Fruit fly (Drosophila melanogaster): ENCODE data around the gene mira.

Gene mira

dm6 chr3R:19889603-19890187, 45.2 kb downstream of the mira start (continued):
- TF ChIP-seq grau (tag; optimal IDR thresholded peaks at IDR 0.05) (peak; percentile 85), sisA (GFP tag; IDR thresholded peaks at IDR 0.05) (no peak), CG13424 (tag; optimal IDR thresholded peaks at IDR 0.05) (peak; percentile 74), amos (GFP tag; IDR thresholded peaks at IDR 0.05; ENCODE audit: partially characterized antibody) (no peak), CG12391 (tag; optimal IDR thresholded peaks at IDR 0.05) (peak; percentile 73), dysf (GFP tag; IDR thresholded peaks at IDR 0.05) (peak; percentile 79), sug (tag; optimal IDR thresholded peaks at IDR 0.05) (peak; percentile 60), Bgb (GFP tag; IDR thresholded peaks at IDR 0.05; ENCODE audit: partially characterized antibody) (no peak), chif (GFP tag; optimal IDR thresholded peaks at IDR 0.05) (no peak), Antp (GFP tag; optimal IDR thresholded peaks at IDR 0.05) (no peak), CG34422 (GFP tag; IDR thresholded peaks at IDR 0.05) (no peak), Elba2 (GFP tag; optimal IDR thresholded peaks at IDR 0.05) (no peak), Six4 (GFP tag; optimal IDR thresholded peaks at IDR 0.05) (peak; percentile 69), CG4707 (GFP tag; optimal IDR thresholded peaks at IDR 0.05) (no peak), row (GFP tag; IDR thresholded peaks at IDR 0.05) (peak; percentile 79), lilli (GFP tag; optimal IDR thresholded peaks at IDR 0.05) (peak; percentile 23), onecut (GFP tag; IDR thresholded peaks at IDR 0.05) (peak; percentile 38; the same call in 1 of the 2 replicates), CG10543 (GFP tag; optimal IDR thresholded peaks at IDR 0.05) (peak; percentile 80), CG4730 (GFP tag; IDR thresholded peaks at IDR 0.05) (peak; percentile 54; the same call in 1 of the 2 replicates), NK7.1 (GFP tag; optimal IDR thresholded peaks at IDR 0.05) (no peak), crol (GFP tag; IDR thresholded peaks at IDR 0.05) (no peak), inv (GFP tag; IDR thresholded peaks at IDR 0.05; ENCODE audit: partially characterized antibody) (no peak), Rx (GFP tag; IDR thresholded peaks at IDR 0.05) (no peak), Aef1 (GFP tag; IDR thresholded peaks at IDR 0.05) (peak; percentile 58; the same call in 2 of the 3 replicates), CG11696 (GFP tag; IDR thresholded peaks at IDR 0.05) (no peak), crc (GFP tag; optimal IDR thresholded peaks at IDR 0.05) (no peak), tup (GFP tag; optimal IDR thresholded peaks at IDR 0.05) (no peak), CG13123 (GFP tag; optimal IDR thresholded peaks at IDR 0.05) (no peak), cas (GFP tag; IDR thresholded peaks at IDR 0.05) (no peak), exex (tag; optimal IDR thresholded peaks at IDR 0.05) (peak; percentile 69), CG13287 (GFP tag; IDR thresholded peaks at IDR 0.05; ENCODE audit: partially characterized antibody) (peak; percentile 29), CG9609 (GFP tag; optimal IDR thresholded peaks at IDR 0.05) (peak; percentile 2), gsb (GFP tag; IDR thresholded peaks at IDR 0.05) (0 out of 2 replicates have a peak, but pooled peaks have one; percentile 43), B-H2 (GFP tag; optimal IDR thresholded peaks at IDR 0.05) (peak; percentile 13), CG17359 (tag; optimal IDR thresholded peaks at IDR 0.05) (peak; percentile 81), unc-4 (GFP tag; IDR thresholded peaks at IDR 0.05; ENCODE audit: partially characterized antibody) (no peak), PHDP (tag; optimal IDR thresholded peaks at IDR 0.05) (peak; percentile 85), Awh (GFP tag; IDR thresholded peaks at IDR 0.05) (no peak), CG3407 (GFP tag; optimal IDR thresholded peaks at IDR 0.05) (no peak), CG5245 (GFP tag; optimal IDR thresholded peaks at IDR 0.05) (peak; percentile 16), hth (optimal IDR thresholded peaks at IDR 0.05) (no peak), CG1233 (GFP tag; optimal IDR thresholded peaks at IDR 0.05) (peak; percentile 79), fd3F (GFP tag; optimal IDR thresholded peaks at IDR 0.05) (peak; percentile 76), CG8290 (GFP tag; optimal IDR thresholded peaks at IDR 0.05) (no peak), CG8290 (tag; optimal IDR thresholded peaks at IDR 0.05) (peak in 1 of 2 experiments; percentile 49), nerfin-2 (GFP tag; IDR thresholded peaks at IDR 0.05; ENCODE audit: partially characterized antibody) (no peak), sens (GFP tag) (peak; percentile 47), Ada2b (GFP tag; IDR thresholded peaks at IDR 0.05) (peak; percentile 55; the same call in 1 of the 2 replicates), Neu2 (GFP tag; optimal IDR thresholded peaks at IDR 0.05; ENCODE audit: borderline replicate concordance) (no peak), tin (GFP tag; optimal IDR thresholded peaks at IDR 0.05) (peak; percentile 39), mirr (GFP tag; optimal IDR thresholded peaks at IDR 0.05) (peak; percentile 70)
